Worm (Caenorhabditis elegans): ENCODE measurements around the gene hum-6.

DNA sequence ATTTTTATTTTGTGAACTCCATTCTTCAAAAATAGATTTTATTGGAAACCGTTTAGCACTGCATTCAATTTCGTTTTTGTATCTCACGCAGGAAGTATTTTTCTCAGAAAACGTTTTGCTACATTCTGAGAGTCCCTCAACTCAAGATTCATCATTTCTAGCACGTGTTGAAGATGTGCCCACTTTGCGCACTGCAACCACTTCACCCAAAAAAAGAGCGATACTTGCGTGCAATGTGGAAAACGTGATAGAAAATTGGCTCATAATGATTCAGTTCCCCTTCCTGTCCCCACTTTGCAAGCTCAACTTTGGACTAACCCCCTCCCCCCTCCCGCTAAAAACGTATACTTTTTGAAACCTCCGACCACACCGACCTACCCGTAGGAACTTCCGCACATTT lies 37.8 kb upstream of the hum-6 start:
- TF ChIP-seq rcor-1 (GFP tag; IDR thresholded peaks at IDR 0.05) (no peak), nhr-90 (tag; optimal IDR thresholded peaks at IDR 0.05) (no peak), ama-1 (optimal IDR thresholded peaks at IDR 0.05) (no peak), ama-1 (GFP tag; optimal IDR thresholded peaks at IDR 0.05) (no peak), lag-1 (GFP tag; IDR thresholded peaks at IDR 0.05) (no peak)
